Fruit fly (Drosophila melanogaster): ENCODE measurements around the gene CG43392.

CG43392 gene

dm6 chr3L:22029670-22030069 is at the start of gene CG43392:
Gene CG43392 (minus strand): TSS chr3L:22029770.
- TF ChIP-seq CG7101 (tag; optimal IDR thresholded peaks at IDR 0.05) = no peak
- TF ChIP-seq CG1620 (GFP tag; optimal IDR thresholded peaks at IDR 0.05) = no peak
- no peak for TF ChIP-seq ovo (GFP tag; optimal IDR thresholded peaks at IDR 0.05)
- no peak for TF ChIP-seq CG33017 (tag; optimal IDR thresholded peaks at IDR 0.05)
- TF ChIP-seq CG12768 (GFP tag; optimal IDR thresholded peaks at IDR 0.05) = no peak
- no peak for TF ChIP-seq CG14711 (tag; optimal IDR thresholded peaks at IDR 0.05)
- TF ChIP-seq bab1 (GFP tag; optimal IDR thresholded peaks at IDR 0.05) = no peak
- TF ChIP-seq cnc (optimal IDR thresholded peaks at IDR 0.05) = no peak
- TF ChIP-seq CG11617 (GFP tag; optimal IDR thresholded peaks at IDR 0.05) = no peak

dm6 chr3L:22078063-22078462 is 48.5 kb upstream of the CG43392 start:
- no peak for TF ChIP-seq CG12768 (GFP tag; optimal IDR thresholded peaks at IDR 0.05)
- TF ChIP-seq CG7101 (tag; optimal IDR thresholded peaks at IDR 0.05) = peak; percentile 43
- peak; percentile 62 for TF ChIP-seq Mnt (GFP tag; optimal IDR thresholded peaks at IDR 0.05)
- peak; percentile 37 for TF ChIP-seq CG11617 (GFP tag; optimal IDR thresholded peaks at IDR 0.05)
- peak; percentile 70 for TF ChIP-seq bab1 (GFP tag; optimal IDR thresholded peaks at IDR 0.05)
- no peak for TF ChIP-seq toe (GFP tag; optimal IDR thresholded peaks at IDR 0.05)
- TF ChIP-seq tj (GFP tag; optimal IDR thresholded peaks at IDR 0.05) = peak; percentile 0
- no peak for TF ChIP-seq ovo (GFP tag; optimal IDR thresholded peaks at IDR 0.05)
- TF ChIP-seq CG14711 (tag; optimal IDR thresholded peaks at IDR 0.05) = no peak
- TF ChIP-seq Hr96 (GFP tag; optimal IDR thresholded peaks at IDR 0.05) = peak; percentile 41
- TF ChIP-seq Clk (GFP tag; optimal IDR thresholded peaks at IDR 0.05) = no peak
- TF ChIP-seq Crg-1 (GFP tag; optimal IDR thresholded peaks at IDR 0.05) = no peak
- TF ChIP-seq CG7045 (GFP tag; optimal IDR thresholded peaks at IDR 0.05) = no peak
- TF ChIP-seq kay (GFP tag; ENCODE audit: borderline replicate concordance) = no peak
- TF ChIP-seq cnc (optimal IDR thresholded peaks at IDR 0.05) = no peak
- TF ChIP-seq cic (GFP tag; optimal IDR thresholded peaks at IDR 0.05) = no peak
- TF ChIP-seq CG33017 (tag; optimal IDR thresholded peaks at IDR 0.05) = no peak
- TF ChIP-seq CG1620 (GFP tag; optimal IDR thresholded peaks at IDR 0.05) = no peak
- TF ChIP-seq CG5204 (GFP tag; optimal IDR thresholded peaks at IDR 0.05) = no peak

- TF ChIP-seq CG11617 (GFP tag; optimal IDR thresholded peaks at IDR 0.05) = peak; percentile 92
- TF ChIP-seq toe (GFP tag; optimal IDR thresholded peaks at IDR 0.05) = peak; percentile 88
- peak; percentile 76 for TF ChIP-seq CG33017 (tag; optimal IDR thresholded peaks at IDR 0.05)
- TF ChIP-seq CG1620 (GFP tag; optimal IDR thresholded peaks at IDR 0.05) = peak; percentile 90
- TF ChIP-seq CG5204 (GFP tag; optimal IDR thresholded peaks at IDR 0.05) = peak; percentile 84
- TF ChIP-seq cnc (optimal IDR thresholded peaks at IDR 0.05) = no peak
- peak; percentile 91 for TF ChIP-seq CG7101 (tag; optimal IDR thresholded peaks at IDR 0.05)
- peak; percentile 87 for TF ChIP-seq CG12768 (GFP tag; optimal IDR thresholded peaks at IDR 0.05)
- TF ChIP-seq kay (GFP tag; ENCODE audit: borderline replicate concordance) = no peak
- peak; percentile 92 for TF ChIP-seq Hr96 (GFP tag; optimal IDR thresholded peaks at IDR 0.05)
- peak; percentile 87 for TF ChIP-seq bab1 (GFP tag; optimal IDR thresholded peaks at IDR 0.05)
- peak; percentile 92 for TF ChIP-seq Mnt (GFP tag; optimal IDR thresholded peaks at IDR 0.05)
- peak; percentile 93 for TF ChIP-seq Crg-1 (GFP tag; optimal IDR thresholded peaks at IDR 0.05)
- TF ChIP-seq ovo (GFP tag; optimal IDR thresholded peaks at IDR 0.05) = peak; percentile 89
- TF ChIP-seq tj (GFP tag; optimal IDR thresholded peaks at IDR 0.05) = peak; percentile 75
- peak; percentile 59 for TF ChIP-seq cic (GFP tag; optimal IDR thresholded peaks at IDR 0.05)
- TF ChIP-seq Clk (GFP tag; optimal IDR thresholded peaks at IDR 0.05) = peak; percentile 73
- peak; percentile 74 for TF ChIP-seq CG14711 (tag; optimal IDR thresholded peaks at IDR 0.05)
- peak; percentile 81 for TF ChIP-seq pad (GFP tag; optimal IDR thresholded peaks at IDR 0.05)
- peak; percentile 93 for TF ChIP-seq CG7045 (GFP tag; optimal IDR thresholded peaks at IDR 0.05)
Observed at dm6 chr3L:22075706-22076398, 46.3 kb upstream of the CG43392 start, which contains the start of the genes CG7130 and RpLP0. Gene CG7130 (minus strand): TSS chr3L:22075756. Gene RpLP0 (plus strand): TSS chr3L:22075867.

- TF ChIP-seq CG33017 (tag; optimal IDR thresholded peaks at IDR 0.05) (peak; percentile 13), toe (GFP tag; optimal IDR thresholded peaks at IDR 0.05) (no peak), CG5204 (GFP tag; optimal IDR thresholded peaks at IDR 0.05) (no peak), CG14711 (tag; optimal IDR thresholded peaks at IDR 0.05) (peak; percentile 28), tj (GFP tag; optimal IDR thresholded peaks at IDR 0.05) (peak; percentile 35), Mnt (GFP tag; optimal IDR thresholded peaks at IDR 0.05) (peak; percentile 16), bab1 (GFP tag; optimal IDR thresholded peaks at IDR 0.05) (peak; percentile 64), CG11617 (GFP tag; optimal IDR thresholded peaks at IDR 0.05) (no peak), kay (GFP tag; ENCODE audit: borderline replicate concordance) (peak; percentile 95)
Observed at dm6 chr3L:22074347-22074971, 44.9 kb upstream of the CG43392 start, which contains the start of gene CG7133. Gene CG7133 (minus strand): TSS chr3L:22074523.

- TF ChIP-seq CG11617 (GFP tag; optimal IDR thresholded peaks at IDR 0.05) (no peak), CG7045 (GFP tag; optimal IDR thresholded peaks at IDR 0.05) (no peak), Crg-1 (GFP tag; optimal IDR thresholded peaks at IDR 0.05) (no peak), CG7101 (tag; optimal IDR thresholded peaks at IDR 0.05) (no peak), CG5204 (GFP tag; optimal IDR thresholded peaks at IDR 0.05) (no peak), CG1620 (GFP tag; optimal IDR thresholded peaks at IDR 0.05) (no peak), CG12768 (GFP tag; optimal IDR thresholded peaks at IDR 0.05) (no peak), Clk (GFP tag; optimal IDR thresholded peaks at IDR 0.05) (no peak), pad (GFP tag; optimal IDR thresholded peaks at IDR 0.05) (no peak), cic (GFP tag; optimal IDR thresholded peaks at IDR 0.05) (no peak), bab1 (GFP tag; optimal IDR thresholded peaks at IDR 0.05) (no peak), CG14711 (tag; optimal IDR thresholded peaks at IDR 0.05) (no peak), CG33017 (tag; optimal IDR thresholded peaks at IDR 0.05) (no peak), kay (GFP tag; ENCODE audit: borderline replicate concordance) (no peak), cnc (optimal IDR thresholded peaks at IDR 0.05) (no peak), tj (GFP tag; optimal IDR thresholded peaks at IDR 0.05) (no peak)
Observed at dm6 chr3L:22072824-22073223, 43.3 kb upstream of the CG43392 start.
